Worm (Caenorhabditis elegans) whole organism, midembryonic: Measurements from ENCODE around the gene srsx-9.

ENCODE experiments used
- cog-1 ChIP-seq: sonication (generic microtip); optimal IDR thresholded peaks from 2 replicates; lab custom pipeline; 2016; ENCODE audit warnings: missing genetic modification characterization, missing compliant biosample characterization
- flt-1 ChIP-seq: fragments of 200-800 bp; sonication (Bioruptor generic); IDR thresholded peaks from 2 replicates; pipeline ENCODE4 v1.3.6; 2022; ENCODE audit warnings: missing genetic modification characterization, missing compliant biosample characterization

DNA sequence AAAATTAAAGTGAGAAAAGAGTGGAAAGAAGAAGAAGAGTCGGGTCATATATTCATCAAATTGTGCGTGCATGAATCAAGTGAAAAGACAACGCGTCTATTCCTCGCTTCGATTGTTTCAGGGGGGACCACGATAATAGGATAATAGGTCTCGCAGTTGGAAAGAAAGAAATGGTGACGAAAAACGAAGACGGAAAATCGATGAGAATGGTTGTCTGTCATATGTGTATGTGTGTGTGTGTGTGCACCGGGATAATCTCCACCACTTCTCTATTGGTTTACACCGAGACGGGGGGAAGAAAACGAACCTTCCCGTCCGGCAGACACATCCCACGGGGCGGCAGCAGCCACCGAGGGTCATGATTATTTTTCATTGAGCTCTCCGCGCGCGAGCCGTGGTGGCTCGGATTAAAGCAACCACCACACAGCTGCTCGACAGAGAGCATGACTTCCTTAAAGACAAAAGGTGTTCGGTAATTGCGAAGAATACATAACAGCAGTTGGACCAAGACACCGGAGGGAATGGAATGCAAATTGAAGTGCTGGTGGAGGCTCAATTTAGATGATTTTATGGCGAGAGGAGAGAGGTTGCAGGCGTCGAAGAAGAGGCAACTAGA, 8.7 kb downstream of the srsx-9 start:
- peak; percentile 27 for TF ChIP-seq cog-1 (tag; lab: Kevin White, UChicago)
- no peak for TF ChIP-seq flt-1 (GFP tag; lab: Robert Waterston, UW)
